Worm (Caenorhabditis elegans) whole organism, L4 larva: ENCODE data around the gene lgg-1.

ENCODE experiments used
- F26F4.8 ChIP-seq: fragments of 200-800 bp; sonication (Bioruptor generic); conservative IDR thresholded peaks from 2 replicates; pipeline ENCODE4 v1.3.6; 2022; ENCODE audit warnings: missing genetic modification characterization, missing compliant biosample characterization
- F37D6.2 ChIP-seq: sonication (generic microtip); optimal IDR thresholded peaks from 2 replicates; lab custom pipeline; 2016; ENCODE audit warnings: mild to moderate bottlenecking, missing genetic modification characterization, missing compliant biosample characterization
- F49E8.2 ChIP-seq: sonication (generic microtip); optimal IDR thresholded peaks from 2 replicates; lab custom pipeline; 2016; ENCODE audit warnings: missing compliant biosample characterization, mild to moderate bottlenecking, missing genetic modification characterization, borderline replicate concordance
- R02D3.7 ChIP-seq: fragments of 150-350 bp; sonication (generic microtip); optimal IDR thresholded peaks from 3 replicates; lab custom pipeline; 2014; ENCODE audit warnings: missing biosample characterization, missing genetic modification characterization
- T20F7.1 ChIP-seq: fragments of 200-800 bp; sonication (Bioruptor generic); optimal IDR thresholded peaks from 2 replicates; lab custom pipeline; 2018; ENCODE audit warnings: mild to moderate bottlenecking, missing genetic modification characterization, missing compliant biosample characterization
- T26A8.4 ChIP-seq: fragments of 200-800 bp; sonication (Bioruptor generic); IDR thresholded peaks from 2 replicates; pipeline ENCODE4 v1.3.6; 2022; ENCODE audit warnings: missing genetic modification characterization, missing compliant biosample characterization
- Y105C5A.15 ChIP-seq: fragments of 200-800 bp; sonication (Bioruptor generic); IDR thresholded peaks from 2 replicates; pipeline ENCODE4 v1.3.6; 2022; ENCODE audit warnings: missing genetic modification characterization, missing compliant biosample characterization
- Y48G9A.11 ChIP-seq: fragments of 200-800 bp; sonication (Bioruptor generic); IDR thresholded peaks from 2 replicates; pipeline ENCODE4 v1.3.6; 2022; ENCODE audit warnings: missing genetic modification reagents, missing genetic modification characterization, missing compliant biosample characterization
- Y5F2A.4 ChIP-seq: fragments of 200-800 bp; sonication (Bioruptor generic); optimal IDR thresholded peaks from 2 replicates; lab custom pipeline; 2018; ENCODE audit warnings: mild to moderate bottlenecking, missing genetic modification characterization, missing compliant biosample characterization
- ZK337.2 ChIP-seq: fragments of 200-800 bp; sonication (Bioruptor generic); IDR thresholded peaks from 2 replicates; pipeline ENCODE4 v1.3.6; 2022; ENCODE audit warnings: missing genetic modification reagents, missing genetic modification characterization, missing compliant biosample characterization
- ZK546.5 ChIP-seq, 2 experiments: sonication (generic microtip); optimal IDR thresholded peaks; 2 replicates each; lab custom pipeline; 2017; ENCODE audit warnings: missing biosample characterization in 2 of 2, missing genetic modification characterization in 2 of 2
- aly-2 ChIP-seq: sonication (generic microtip); optimal IDR thresholded peaks from 2 replicates; lab custom pipeline; 2018; ENCODE audit warnings: missing biosample characterization, missing genetic modification characterization
- ama-1 ChIP-seq: fragments of 150-350 bp; optimal IDR thresholded peaks from 2 replicates; lab custom pipeline; 2014; ENCODE audit warnings: inconsistent platforms, mixed read lengths
- arid-1 ChIP-seq: fragments of 200-800 bp; sonication (Bioruptor generic); conservative IDR thresholded peaks from 2 replicates; pipeline ENCODE4 v1.3.6; 2022; ENCODE audit warnings: missing genetic modification reagents, missing genetic modification characterization, missing compliant biosample characterization
- ceh-28 ChIP-seq: fragments of 150-350 bp; optimal IDR thresholded peaks from 2 replicates; lab custom pipeline; 2014; ENCODE audit warnings: missing biosample characterization, missing genetic modification reagents, missing genetic modification characterization
- ceh-32 ChIP-seq: sonication (generic microtip); optimal IDR thresholded peaks from 2 replicates; lab custom pipeline; 2016; ENCODE audit warnings: mild to moderate bottlenecking, missing genetic modification characterization, missing compliant biosample characterization; ENCODE audit not compliant: poor library complexity
- ceh-82 ChIP-seq: sonication (generic microtip); optimal IDR thresholded peaks from 2 replicates; lab custom pipeline; 2017; ENCODE audit warnings: missing biosample characterization, missing genetic modification characterization
- daf-19 ChIP-seq: fragments of 200-800 bp; sonication (Bioruptor generic); conservative IDR thresholded peaks from 2 replicates; pipeline ENCODE4 v1.3.6; 2022; ENCODE audit warnings: missing genetic modification characterization, missing compliant biosample characterization
- daf-8 ChIP-seq: fragments of 200-800 bp; sonication (Bioruptor generic); IDR thresholded peaks from 2 replicates; pipeline ENCODE4 v1.3.6; 2022; ENCODE audit warnings: missing genetic modification characterization, missing compliant biosample characterization
- dmd-6 ChIP-seq: fragments of 200-800 bp; sonication (Bioruptor generic); IDR thresholded peaks from 2 replicates; pipeline ENCODE4 v1.3.6; 2022; ENCODE audit warnings: missing genetic modification reagents, missing genetic modification characterization, missing compliant biosample characterization
- dmd-9 ChIP-seq: fragments of 200-800 bp; sonication (Bioruptor generic); IDR thresholded peaks from 2 replicates; pipeline ENCODE4 v1.3.6; 2022; ENCODE audit warnings: missing genetic modification reagents, missing genetic modification characterization, missing compliant biosample characterization
- dpl-1 ChIP-seq: fragments of 150-350 bp; optimal IDR thresholded peaks from 2 replicates; lab custom pipeline; 2014; ENCODE audit warnings: missing biosample characterization, missing genetic modification reagents, missing genetic modification characterization
- egl-27 ChIP-seq: sonication (generic microtip); optimal IDR thresholded peaks from 3 replicates; lab custom pipeline; 2017; ENCODE audit warnings: missing biosample characterization, missing genetic modification reagents, missing genetic modification characterization
- hlh-11 ChIP-seq: fragments of 200-800 bp; sonication (Bioruptor generic); optimal IDR thresholded peaks from 2 replicates; lab custom pipeline; 2018; ENCODE audit warnings: mild to moderate bottlenecking, missing genetic modification characterization, missing compliant biosample characterization
- hlh-30 ChIP-seq: sonication (generic microtip); optimal IDR thresholded peaks from 2 replicates; lab custom pipeline; 2017; ENCODE audit warnings: antibody characterized with exemption, mild to moderate bottlenecking, missing genetic modification characterization, missing compliant biosample characterization; ENCODE audit not compliant: insufficient read depth
- lim-7 ChIP-seq: fragments of 200-800 bp; sonication (Bioruptor generic); IDR thresholded peaks from 2 replicates; pipeline ENCODE4 v1.3.6; 2022; ENCODE audit warnings: missing genetic modification characterization, missing compliant biosample characterization
- lsy-2 ChIP-seq, 2 experiments: fragments of 150-350 bp in 1 of 2; sonication (generic microtip) in 1 of 2; optimal IDR thresholded peaks; 2 replicates each; lab custom pipeline; 2014 to 2017; ENCODE audit warnings: missing biosample characterization in 2 of 2, missing genetic modification characterization in 2 of 2
- madf-9 ChIP-seq: fragments of 200-800 bp; sonication (Bioruptor generic); conservative IDR thresholded peaks from 2 replicates; pipeline ENCODE4 v1.3.6; 2022; ENCODE audit warnings: missing genetic modification reagents, missing genetic modification characterization, missing compliant biosample characterization
- mdt-29 ChIP-seq: fragments of 200-800 bp; sonication (Bioruptor generic); IDR thresholded peaks from 2 replicates; pipeline ENCODE4 v1.3.6; 2022; ENCODE audit warnings: missing genetic modification reagents, missing genetic modification characterization, missing compliant biosample characterization
- mes-2 ChIP-seq: sonication (generic microtip); optimal IDR thresholded peaks from 2 replicates; lab custom pipeline; 2016; ENCODE audit warnings: missing genotype, mild to moderate bottlenecking, missing genetic modification characterization, missing compliant biosample characterization; ENCODE audit not compliant: poor library complexity, severe bottlenecking
- nhr-10 ChIP-seq: fragments of 150-350 bp; optimal IDR thresholded peaks from 2 replicates; lab custom pipeline; 2014; ENCODE audit warnings: missing biosample characterization, missing genetic modification characterization
- nhr-102 ChIP-seq: sonication (generic microtip); optimal IDR thresholded peaks from 2 replicates; lab custom pipeline; 2016; ENCODE audit warnings: mild to moderate bottlenecking, missing genetic modification characterization, moderate library complexity, missing compliant biosample characterization
- nhr-111 ChIP-seq: fragments of 200-800 bp; sonication (Bioruptor generic); optimal IDR thresholded peaks from 2 replicates; lab custom pipeline; 2018; ENCODE audit warnings: mild to moderate bottlenecking, missing genetic modification characterization, missing compliant biosample characterization
- nhr-237 ChIP-seq: sonication (generic microtip); optimal IDR thresholded peaks from 2 replicates; lab custom pipeline; 2017; ENCODE audit warnings: missing biosample characterization, missing genetic modification characterization
- nhr-41 ChIP-seq: fragments of 200-800 bp; sonication (Bioruptor generic); IDR thresholded peaks from 2 replicates; pipeline ENCODE4 v1.3.6; 2022; ENCODE audit warnings: missing genetic modification reagents, missing genetic modification characterization, missing compliant biosample characterization
- nhr-42 ChIP-seq: fragments of 200-800 bp; sonication (Bioruptor generic); IDR thresholded peaks from 2 replicates; pipeline ENCODE4 v1.3.6; 2022; ENCODE audit warnings: missing genetic modification characterization, missing compliant biosample characterization
- nhr-76 ChIP-seq: fragments of 150-350 bp; optimal IDR thresholded peaks from 2 replicates; lab custom pipeline; 2014; ENCODE audit warnings: missing biosample characterization, missing genetic modification characterization
- pqm-1 ChIP-seq: sonication (generic microtip); optimal IDR thresholded peaks from 2 replicates; lab custom pipeline; 2017; ENCODE audit warnings: missing biosample characterization, missing genetic modification characterization
- rbr-2 ChIP-seq: sonication (generic microtip); optimal IDR thresholded peaks from 2 replicates; lab custom pipeline; 2016; ENCODE audit warnings: missing genotype, missing genetic modification characterization, missing compliant biosample characterization
- sdz-12 ChIP-seq: fragments of 200-800 bp; sonication (Bioruptor generic); optimal IDR thresholded peaks from 2 replicates; lab custom pipeline; 2018; ENCODE audit warnings: mild to moderate bottlenecking, missing genetic modification characterization, missing compliant biosample characterization
- skn-1 ChIP-seq: fragments of 150-350 bp; optimal IDR thresholded peaks from 2 replicates; lab custom pipeline; 2014; ENCODE audit warnings: missing biosample characterization, missing genetic modification characterization
- snpc-1.2 ChIP-seq: fragments of 200-800 bp; sonication (Bioruptor generic); IDR thresholded peaks from 2 replicates; pipeline ENCODE4 v1.3.6; 2022; ENCODE audit warnings: missing genetic modification reagents, missing genetic modification characterization, missing compliant biosample characterization
- snpc-4 ChIP-seq: fragments of 150-350 bp; optimal IDR thresholded peaks from 2 replicates; lab custom pipeline; 2014; ENCODE audit warnings: missing biosample characterization, missing genetic modification characterization
- spr-3 ChIP-seq: fragments of 200-800 bp; sonication (Bioruptor generic); optimal IDR thresholded peaks from 2 replicates; lab custom pipeline; 2018; ENCODE audit warnings: mild to moderate bottlenecking, missing genetic modification characterization, missing compliant biosample characterization
- tag-97 ChIP-seq: fragments of 200-800 bp; sonication (Bioruptor generic); IDR thresholded peaks from 2 replicates; pipeline ENCODE4 v1.3.6; 2022; ENCODE audit warnings: missing genetic modification characterization, missing compliant biosample characterization
- unc-130 ChIP-seq: sonication (generic microtip); optimal IDR thresholded peaks from 2 replicates; lab custom pipeline; 2016; ENCODE audit warnings: missing genetic modification reagents, missing genetic modification characterization, missing compliant biosample characterization
- unc-39 ChIP-seq: sonication (generic microtip); optimal IDR thresholded peaks from 2 replicates; lab custom pipeline; 2017; ENCODE audit warnings: missing biosample characterization, missing genetic modification characterization
- vab-7 ChIP-seq: fragments of 200-800 bp; sonication (Bioruptor generic); IDR thresholded peaks from 2 replicates; pipeline ENCODE4 v1.3.6; 2022; ENCODE audit warnings: missing genetic modification reagents, missing genetic modification characterization, missing compliant biosample characterization
- zag-1 ChIP-seq: fragments of 150-350 bp; optimal IDR thresholded peaks from 2 replicates; lab custom pipeline; 2014; ENCODE audit warnings: missing biosample characterization, missing genetic modification characterization
- zfp-2 ChIP-seq: sonication (generic microtip); optimal IDR thresholded peaks from 2 replicates; lab custom pipeline; 2016; ENCODE audit warnings: mild to moderate bottlenecking, missing genetic modification characterization, missing compliant biosample characterization
- zip-11 ChIP-seq: fragments of 200-800 bp; sonication (Bioruptor generic); IDR thresholded peaks from 2 replicates; pipeline ENCODE4 v1.3.6; 2022; ENCODE audit warnings: missing genetic modification characterization, missing compliant biosample characterization

Gene lgg-1

ce11 chrII:6349968-6350367, 2.4 kb upstream of the lgg-1 start:
- TF ChIP-seq nhr-237 (tag; lab: Kevin White, UChicago) = no peak
- no peak for TF ChIP-seq F49E8.2
- no peak for TF ChIP-seq ZK337.2 (GFP tag; lab: Robert Waterston, UW)
- TF ChIP-seq nhr-10 (tag; lab: Kevin White, UChicago) = no peak
- no peak for TF ChIP-seq nhr-111 (GFP tag; lab: Kevin White, UChicago)
- no peak for TF ChIP-seq nhr-41 (GFP tag; lab: Robert Waterston, UW)
- TF ChIP-seq ama-1 (lab: Kevin White, UChicago) = no peak

DNA sequence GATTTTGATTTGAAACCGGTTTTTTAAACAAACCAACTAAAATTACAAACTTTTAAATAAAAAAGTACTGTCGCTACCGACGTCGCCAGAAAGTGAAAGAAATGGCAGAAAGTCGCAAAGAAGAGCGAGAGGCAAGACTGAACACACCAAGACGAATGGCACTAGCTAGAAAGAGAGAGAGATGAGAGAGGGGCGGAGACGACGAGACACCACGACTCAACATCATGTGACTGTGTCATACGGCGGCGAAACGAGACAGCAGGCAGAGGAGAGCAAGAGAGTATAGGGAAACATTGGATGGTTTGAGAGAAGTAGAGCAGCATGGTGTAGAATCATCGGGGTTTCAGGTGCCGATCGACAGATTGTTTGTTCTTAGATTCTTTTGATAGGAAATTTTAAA, 841 bp upstream of the lgg-1 start:
- TF ChIP-seq zip-11 (GFP tag; lab: Robert Waterston, UW) (no peak), dmd-9 (GFP tag; lab: Robert Waterston, UW) (no peak), hlh-30 (tag; lab: Kevin White, UChicago) (peak; percentile 100), aly-2 (no peak), Y48G9A.11 (GFP tag; lab: Robert Waterston, UW) (no peak), T26A8.4 (GFP tag; lab: Robert Waterston, UW) (peak; percentile 79), nhr-42 (no peak), snpc-4 (tag; lab: Kevin White, UChicago) (peak; percentile 36), rbr-2 (tag; lab: Kevin White, UChicago) (peak; percentile 88), ceh-32 (tag; lab: Kevin White, UChicago) (no peak), nhr-76 (peak; percentile 11), vab-7 (GFP tag; lab: Robert Waterston, UW) (no peak), nhr-102 (tag; lab: Kevin White, UChicago) (peak; percentile 81), dmd-6 (GFP tag; lab: Robert Waterston, UW) (peak; percentile 92), unc-39 (tag; lab: Kevin White, UChicago) (no peak), zag-1 (tag; lab: Kevin White, UChicago) (no peak), sdz-12 (GFP tag; lab: Kevin White, UChicago) (no peak), hlh-11 (tag; lab: Kevin White, UChicago) (peak; percentile 98), lsy-2 (tag; optimal IDR thresholded peaks at IDR 0.05; lab: Kevin White, UChicago) (peak; percentile 56 to 92), mdt-29 (GFP tag; lab: Robert Waterston, UW) (peak; percentile 79; the same call in 1 of the 2 replicates), ceh-82 (no peak), Y105C5A.15 (no peak), unc-130 (GFP tag; lab: Kevin White, UChicago) (no peak), ZK546.5 (tag; optimal IDR thresholded peaks at IDR 0.05; lab: Kevin White, UChicago) (peak in 1 of 2 experiments; percentile 25), zfp-2 (tag; lab: Kevin White, UChicago) (no peak), daf-8 (GFP tag; lab: Robert Waterston, UW) (no peak), mes-2 (tag; lab: Kevin White, UChicago) (peak; percentile 86), arid-1 (GFP tag; lab: Robert Waterston, UW) (peak; percentile 34; the same call in 1 of the 2 replicates), R02D3.7 (tag; lab: Kevin White, UChicago) (no peak), Y5F2A.4 (GFP tag; lab: Kevin White, UChicago) (no peak), pqm-1 (tag; lab: Kevin White, UChicago) (peak; percentile 8), spr-3 (GFP tag; lab: Kevin White, UChicago) (no peak), egl-27 (tag; lab: Kevin White, UChicago) (no peak), ama-1 (lab: Kevin White, UChicago) (peak; percentile 99), nhr-237 (tag; lab: Kevin White, UChicago) (no peak), daf-19 (GFP tag; lab: Robert Waterston, UW) (no peak), ceh-28 (tag; lab: Kevin White, UChicago) (peak; percentile 20), snpc-1.2 (no peak), tag-97 (no peak), dpl-1 (GFP tag; lab: Kevin White, UChicago) (peak; percentile 68), skn-1 (no peak), F37D6.2 (tag; lab: Kevin White, UChicago) (peak; percentile 54), F26F4.8 (GFP tag; lab: Robert Waterston, UW) (no peak), lim-7 (GFP tag; lab: Robert Waterston, UW) (no peak), madf-9 (GFP tag; lab: Robert Waterston, UW) (peak; percentile 60), T20F7.1 (GFP tag; lab: Kevin White, UChicago) (peak; percentile 51)
